Fruit fly (Drosophila melanogaster) whole organism: Measurements from ENCODE around the gene CG10514.

Source experiments
- Dll ChIP-seq: fragments of >200 bp; optimal IDR thresholded peaks from 2 replicates; lab custom pipeline; 2017
- EcR ChIP-seq, 2 experiments: fragments of >200 bp; optimal IDR thresholded peaks; 2 replicates each; lab custom pipeline; 2017; ENCODE audit warnings: missing biosample characterization in 2 of 2, missing genetic modification characterization in 2 of 2, missing genetic modification reagents in 2 of 2
- pan ChIP-seq: fragments of >200 bp; optimal IDR thresholded peaks from 2 replicates; lab custom pipeline; 2017

dm6 chr3R:25265589-25266201 is 14.0 kb downstream of the CG10514 start, which contains the start of the genes GlnRS and RIOK2:
- TF ChIP-seq pan (no peak), Dll (no peak), EcR (GFP tag; optimal IDR thresholded peaks at IDR 0.05; lab: Kevin White, UChicago) (no peak)
